Fruit fly (Drosophila melanogaster) whole organism, embryonic: ENCODE results near the gene Acf.

ENCODE experiments used
- CG10267 ChIP-seq: fragments of 200-800 bp; sonication (Bioruptor generic); optimal IDR thresholded peaks from 2 replicates; lab custom pipeline; 2018; ENCODE audit warnings: missing biosample characterization, mild to moderate bottlenecking, missing genetic modification characterization, moderate library complexity
- CG10321 ChIP-seq: fragments of 200-800 bp; sonication (Bioruptor generic); IDR thresholded peaks from 2 replicates; pipeline ENCODE4 v1.3.6; 2022; ENCODE audit warnings: missing biosample characterization, missing genetic modification characterization
- CG10543 ChIP-seq: fragments of 200-800 bp; sonication (Bioruptor generic); optimal IDR thresholded peaks from 3 replicates; lab custom pipeline; 2017; ENCODE audit warnings: missing biosample characterization, mild to moderate bottlenecking, missing genetic modification characterization, moderate library complexity
- CG10565 ChIP-seq: fragments of 200-800 bp; sonication (Bioruptor generic); optimal IDR thresholded peaks from 3 replicates; lab custom pipeline; 2016; ENCODE audit warnings: missing biosample characterization, mild to moderate bottlenecking, missing genetic modification characterization
- CG11456 ChIP-seq: fragments of 200-800 bp; sonication (Bioruptor generic); IDR thresholded peaks from 3 replicates; pipeline ENCODE4 v1.3.6; 2022; ENCODE audit warnings: missing biosample characterization, missing genetic modification characterization
- CG12104 ChIP-seq: fragments of 200-800 bp; sonication (Bioruptor generic); optimal IDR thresholded peaks from 3 replicates; lab custom pipeline; 2016; ENCODE audit warnings: missing biosample characterization, missing genetic modification characterization
- CG12391 ChIP-seq: fragments of 200-800 bp; sonication (Bioruptor generic); optimal IDR thresholded peaks from 3 replicates; lab custom pipeline; 2018; ENCODE audit warnings: missing biosample characterization, mild to moderate bottlenecking, missing genetic modification characterization, moderate library complexity
- CG15269 ChIP-seq: fragments of 200-800 bp; sonication (Bioruptor generic); optimal IDR thresholded peaks from 2 replicates; lab custom pipeline; 2018; ENCODE audit warnings: missing biosample characterization, mild to moderate bottlenecking, missing genetic modification characterization, moderate library complexity
- CG15479 ChIP-seq: fragments of 200-800 bp; sonication (Bioruptor generic); optimal IDR thresholded peaks from 3 replicates; lab custom pipeline; 2019; ENCODE audit warnings: missing biosample characterization, mild to moderate bottlenecking, missing genetic modification characterization, moderate library complexity
- CG1603 ChIP-seq: fragments of 200-800 bp; sonication (Bioruptor generic); optimal IDR thresholded peaks from 2 replicates; lab custom pipeline; 2019; ENCODE audit warnings: missing biosample characterization, mild to moderate bottlenecking, missing genetic modification characterization, moderate library complexity
- CG18599 ChIP-seq: fragments of 200-800 bp; sonication (Bioruptor generic); optimal IDR thresholded peaks from 3 replicates; lab custom pipeline; 2017; ENCODE audit warnings: missing biosample characterization, missing genetic modification characterization, mild to moderate bottlenecking, moderate library complexity, missing genetic modification reagents
- CG2678 ChIP-seq: fragments of 200-800 bp; sonication (Bioruptor generic); optimal IDR thresholded peaks from 3 replicates; lab custom pipeline; 2019; ENCODE audit warnings: missing biosample characterization, mild to moderate bottlenecking, missing genetic modification characterization, moderate library complexity
- CG31365 ChIP-seq: fragments of 200-800 bp; sonication (Bioruptor generic); optimal IDR thresholded peaks from 2 replicates; lab custom pipeline; 2018; ENCODE audit warnings: missing biosample characterization, mild to moderate bottlenecking, missing genetic modification characterization
- CG5953 ChIP-seq: fragments of 200-800 bp; sonication (Bioruptor generic); IDR thresholded peaks from 2 replicates; pipeline ENCODE4 v1.3.6; 2022; ENCODE audit warnings: missing biosample characterization, missing genetic modification characterization
- CG6689 ChIP-seq: fragments of 200-800 bp; sonication (Bioruptor generic); IDR thresholded peaks from 2 replicates; pipeline ENCODE4 v1.3.6; 2022; ENCODE audit warnings: missing biosample characterization, missing genetic modification characterization
- CG8388 ChIP-seq: fragments of 200-800 bp; sonication (Bioruptor generic); optimal IDR thresholded peaks from 2 replicates; lab custom pipeline; 2019; ENCODE audit warnings: missing biosample characterization, mild to moderate bottlenecking, missing genetic modification characterization, moderate library complexity
- CG8765 ChIP-seq: fragments of 200-800 bp; sonication (Bioruptor generic); IDR thresholded peaks from 2 replicates; pipeline ENCODE4 v1.3.6; 2022; ENCODE audit warnings: missing biosample characterization, missing genetic modification characterization
- Gsc ChIP-seq: fragments of 200-800 bp; sonication (Bioruptor generic); IDR thresholded peaks from 2 replicates; pipeline ENCODE4 v1.3.6; 2022; ENCODE audit warnings: missing biosample characterization, missing genetic modification characterization
- HLH54F ChIP-seq: fragments of 200-800 bp; sonication (Bioruptor generic); optimal IDR thresholded peaks from 3 replicates; lab custom pipeline; 2016; ENCODE audit warnings: missing biosample characterization, missing genetic modification characterization
- Jarid2 ChIP-seq: fragments of 200-800 bp; sonication (Bioruptor generic); optimal IDR thresholded peaks from 3 replicates; lab custom pipeline; 2017; ENCODE audit warnings: mild to moderate bottlenecking, missing biosample characterization, missing genetic modification reagents, missing genetic modification characterization
- MBD-R2 ChIP-seq: fragments of 200-800 bp; sonication (Bioruptor generic); IDR thresholded peaks from 2 replicates; pipeline ENCODE4 v1.3.6; 2022; ENCODE audit warnings: missing biosample characterization, missing genetic modification characterization
- Mad ChIP-seq: fragments of 200-800 bp; sonication (Bioruptor generic); optimal IDR thresholded peaks from 2 replicates; lab custom pipeline; 2016; ENCODE audit warnings: missing biosample characterization, missing genetic modification characterization
- Med ChIP-seq: fragments of 200-800 bp; sonication (Bioruptor generic); peaks from one replicate; lab custom pipeline; 2016; ENCODE audit warnings: missing biosample characterization, missing genetic modification characterization, mild to moderate bottlenecking, inconsistent platforms, moderate library complexity
- NC2β ChIP-seq: fragments of 200-800 bp; sonication (Bioruptor generic); optimal IDR thresholded peaks from 2 replicates; lab custom pipeline; 2016; ENCODE audit warnings: missing biosample characterization, missing genetic modification characterization
- Nf-YA ChIP-seq: fragments of 200-800 bp; sonication (Bioruptor generic); IDR thresholded peaks from 2 replicates; pipeline ENCODE4 v1.3.6; 2022; ENCODE audit warnings: missing biosample characterization, missing genetic modification characterization
- Nf-YC ChIP-seq: fragments of 200-800 bp; optimal IDR thresholded peaks from 3 replicates; lab custom pipeline; 2019; ENCODE audit warnings: missing biosample characterization, mild to moderate bottlenecking, missing genetic modification characterization, moderate library complexity
- Sry-β ChIP-seq: fragments of 200-800 bp; sonication (Bioruptor generic); optimal IDR thresholded peaks from 2 replicates; lab custom pipeline; 2018; ENCODE audit warnings: missing biosample characterization, mild to moderate bottlenecking, missing genetic modification characterization, moderate library complexity
- Trl ChIP-seq, 3 experiments: fragments of >200 bp in 2 of 3; fragments of 200-800 bp in 1 of 3; sonication (Bioruptor generic) in 1 of 3; optimal IDR thresholded peaks; 2 replicates in 1 of 3; 3 replicates in 2 of 3; lab custom pipeline; 2016 to 2017; ENCODE audit warnings: missing biosample characterization in 1 of 3, missing genetic modification characterization in 1 of 3
- abd-A ChIP-seq: fragments of 200-800 bp; sonication (Bioruptor generic); optimal IDR thresholded peaks from 3 replicates; lab custom pipeline; 2019; ENCODE audit warnings: missing biosample characterization, mild to moderate bottlenecking, missing genetic modification characterization, moderate library complexity
- ash1 ChIP-seq: fragments of 200-800 bp; sonication (Bioruptor generic); optimal IDR thresholded peaks from 2 replicates; lab custom pipeline; 2018; ENCODE audit warnings: missing biosample characterization, mild to moderate bottlenecking, missing genetic modification characterization
- az2 ChIP-seq: fragments of 200-800 bp; sonication (Bioruptor generic); optimal IDR thresholded peaks from 3 replicates; lab custom pipeline; 2016; ENCODE audit warnings: missing biosample characterization, missing genetic modification characterization
- caup ChIP-seq: fragments of 200-800 bp; sonication (Bioruptor generic); optimal IDR thresholded peaks from 3 replicates; lab custom pipeline; 2017; ENCODE audit warnings: missing biosample characterization, mild to moderate bottlenecking, missing genetic modification characterization, moderate library complexity; ENCODE audit not compliant: severe bottlenecking
- dm ChIP-seq: fragments of 200-800 bp; sonication (Bioruptor generic); optimal IDR thresholded peaks from 3 replicates; lab custom pipeline; 2016; ENCODE audit warnings: missing biosample characterization, missing genetic modification characterization
- dmrt99B ChIP-seq: fragments of 200-800 bp; sonication (Bioruptor generic); optimal IDR thresholded peaks from 2 replicates; lab custom pipeline; 2018; ENCODE audit warnings: missing biosample characterization, mild to moderate bottlenecking, missing genetic modification characterization, moderate library complexity
- emc ChIP-seq: fragments of 200-800 bp; sonication (Bioruptor generic); optimal IDR thresholded peaks from 2 replicates; lab custom pipeline; 2016; ENCODE audit warnings: missing biosample characterization, missing genetic modification characterization
- en ChIP-seq: fragments of 200-800 bp; sonication (Bioruptor generic); optimal IDR thresholded peaks from 2 replicates; lab custom pipeline; 2016; ENCODE audit warnings: missing biosample characterization, missing genetic modification characterization
- fd64A ChIP-seq: fragments of 200-800 bp; sonication (Bioruptor generic); optimal IDR thresholded peaks from 3 replicates; lab custom pipeline; 2018; ENCODE audit warnings: missing biosample characterization, mild to moderate bottlenecking, missing genetic modification characterization
- fru ChIP-seq: fragments of >200 bp; optimal IDR thresholded peaks from 2 replicates; lab custom pipeline; 2017
- gce ChIP-seq: fragments of 200-800 bp; sonication (Bioruptor generic); IDR thresholded peaks from 3 replicates; pipeline ENCODE4 v1.3.6; 2022; ENCODE audit warnings: missing biosample characterization, missing genetic modification characterization
- gfzf ChIP-seq: fragments of 200-800 bp; sonication (Bioruptor generic); optimal IDR thresholded peaks from 2 replicates; lab custom pipeline; 2016; ENCODE audit warnings: missing biosample characterization, mild to moderate bottlenecking, missing genetic modification characterization, moderate library complexity
- hkb ChIP-seq, 2 experiments: fragments of 200-800 bp in 1 of 2; fragments of >200 bp in 1 of 2; sonication (Bioruptor generic) in 1 of 2; IDR thresholded peaks in 1 of 2; optimal IDR thresholded peaks in 1 of 2; 2 replicates each; pipeline versions ENCODE4 v1.3.6 to Lab custom; 2017 to 2022; ENCODE audit warnings: missing biosample characterization in 1 of 2, missing genetic modification characterization in 1 of 2
- ind ChIP-seq: fragments of 200-800 bp; sonication (Bioruptor generic); optimal IDR thresholded peaks from 3 replicates; lab custom pipeline; 2016; ENCODE audit warnings: missing biosample characterization, missing genetic modification characterization
- kah ChIP-seq: fragments of 200-800 bp; sonication (Bioruptor generic); optimal IDR thresholded peaks from 2 replicates; lab custom pipeline; 2018; ENCODE audit warnings: missing biosample characterization, mild to moderate bottlenecking, missing genetic modification characterization
- p53 ChIP-seq: fragments of 200-800 bp; sonication (Bioruptor generic); optimal IDR thresholded peaks from 2 replicates; lab custom pipeline; 2016; ENCODE audit warnings: missing biosample characterization, missing genetic modification characterization
- pzg ChIP-seq: fragments of 200-800 bp; sonication (Bioruptor generic); optimal IDR thresholded peaks from 3 replicates; lab custom pipeline; 2018; ENCODE audit warnings: missing biosample characterization, mild to moderate bottlenecking, missing genetic modification characterization, moderate library complexity
- repo ChIP-seq: fragments of 200-800 bp; sonication (Bioruptor generic); optimal IDR thresholded peaks from 2 replicates; lab custom pipeline; 2016; ENCODE audit warnings: missing biosample characterization, missing genetic modification characterization
- sisA ChIP-seq: fragments of 200-800 bp; sonication (Bioruptor generic); IDR thresholded peaks from 2 replicates; pipeline ENCODE4 v1.3.6; 2022; ENCODE audit warnings: missing biosample characterization, missing genetic modification characterization
- ssp ChIP-seq: fragments of 200-800 bp; sonication (Bioruptor generic); IDR thresholded peaks from 2 replicates; pipeline ENCODE4 v1.3.6; 2022; ENCODE audit warnings: missing biosample characterization, missing genetic modification characterization
- tgo ChIP-seq: fragments of 200-800 bp; sonication (Bioruptor generic); IDR thresholded peaks from 3 replicates; pipeline ENCODE4 v1.3.6; 2022; ENCODE audit warnings: missing biosample characterization, missing genetic modification characterization
- trh ChIP-seq: fragments of 200-800 bp; sonication (Bioruptor generic); optimal IDR thresholded peaks from 2 replicates; lab custom pipeline; 2016; ENCODE audit warnings: missing biosample characterization, missing genetic modification characterization

Acf gene

dm6 chr3R:31747429-31748048, 46.2 kb upstream of the Acf start, which contains the start of the genes nero and CG1910 (continued):
- TF ChIP-seq fd64A (GFP tag; lab: Kevin White, UChicago): no peak
- TF ChIP-seq CG5953 (GFP tag; lab: Robert Waterston, UW): no peak
- TF ChIP-seq MBD-R2 (GFP tag; lab: Robert Waterston, UW): no peak
- TF ChIP-seq CG10543: peak; percentile 21
- no peak for TF ChIP-seq CG6689 (GFP tag; lab: Robert Waterston, UW)
- TF ChIP-seq ind (GFP tag; lab: Kevin White, UChicago): no peak
- TF ChIP-seq CG11456 (GFP tag; lab: Robert Waterston, UW): no peak
- no peak for TF ChIP-seq CG15269 (tag; lab: Kevin White, UChicago)
- TF ChIP-seq CG18599 (GFP tag; lab: Kevin White, UChicago): peak; percentile 20
- peak; percentile 28 for TF ChIP-seq CG12391
- TF ChIP-seq dm (GFP tag; lab: Kevin White, UChicago): peak; percentile 93
- no peak for TF ChIP-seq emc (GFP tag; lab: Kevin White, UChicago)
- TF ChIP-seq az2 (GFP tag; lab: Kevin White, UChicago): no peak
- TF ChIP-seq kah: no peak
- TF ChIP-seq repo (GFP tag; lab: Kevin White, UChicago): no peak
- TF ChIP-seq gce (GFP tag; lab: Robert Waterston, UW): no peak
- peak; percentile 92 for TF ChIP-seq gfzf (GFP tag; lab: Kevin White, UChicago)
- TF ChIP-seq CG10267: peak; percentile 85
- TF ChIP-seq fru (lab: Kevin White, UChicago): no peak
- TF ChIP-seq HLH54F (GFP tag; lab: Kevin White, UChicago): no peak
- TF ChIP-seq NC2β: peak; percentile 36
- TF ChIP-seq tgo: no peak
- no peak for TF ChIP-seq en (GFP tag; lab: Kevin White, UChicago)
- no peak for TF ChIP-seq caup (GFP tag; lab: Kevin White, UChicago)
- TF ChIP-seq sisA: no peak
- TF ChIP-seq CG8388 (GFP tag; lab: Kevin White, UChicago): peak; percentile 10
- TF ChIP-seq Sry-β (GFP tag; lab: Kevin White, UChicago): peak; percentile 84
- TF ChIP-seq p53 (GFP tag; lab: Kevin White, UChicago): no peak
- TF ChIP-seq Nf-YC: no peak
- peak; percentile 11 for TF ChIP-seq CG2678 (tag; lab: Kevin White, UChicago)
- TF ChIP-seq abd-A: no peak
- TF ChIP-seq hkb (optimal IDR thresholded peaks at IDR 0.05; lab: Kevin White, UChicago): peak; percentile 30
- TF ChIP-seq hkb (GFP tag; IDR thresholded peaks at IDR 0.05; lab: Robert Waterston, UW): no peak
- no peak for TF ChIP-seq ssp (GFP tag; lab: Robert Waterston, UW)
- TF ChIP-seq CG31365 (tag; lab: Kevin White, UChicago): peak; percentile 18
- peak; percentile 84 for TF ChIP-seq CG15479
- TF ChIP-seq trh (GFP tag; lab: Kevin White, UChicago): no peak
- no peak for TF ChIP-seq Nf-YA (GFP tag; lab: Robert Waterston, UW)
- no peak for TF ChIP-seq Trl (optimal IDR thresholded peaks at IDR 0.05; lab: Kevin White, UChicago)
- peak; percentile 19 for TF ChIP-seq Trl (GFP tag; optimal IDR thresholded peaks at IDR 0.05; lab: Kevin White, UChicago)
- no peak for TF ChIP-seq CG10565
- TF ChIP-seq Mad: no peak
- no peak for TF ChIP-seq Jarid2
- TF ChIP-seq dmrt99B: no peak
- no peak for TF ChIP-seq CG10321 (GFP tag; lab: Robert Waterston, UW)
- TF ChIP-seq ash1 (GFP tag; lab: Kevin White, UChicago): no peak
- TF ChIP-seq CG1603 (tag; lab: Kevin White, UChicago): peak; percentile 74
- peak; percentile 91 for TF ChIP-seq Med (GFP tag; lab: Kevin White, UChicago)
- TF ChIP-seq CG12104 (GFP tag; lab: Kevin White, UChicago): no peak
- no peak for TF ChIP-seq CG8765 (GFP tag; lab: Robert Waterston, UW)
- TF ChIP-seq pzg (GFP tag; lab: Kevin White, UChicago): peak; percentile 95
- TF ChIP-seq Gsc (GFP tag; lab: Robert Waterston, UW): no peak
